3 fruit fly cellular contexts compared by ENCODE assay signal in genomic region chr3R:16941285-16941684, dm6.
TF ChIP-seq lines count a peak whose summit lies in the region.

No protein-coding gene starts in this region.

- TF ChIP-seq CTCF in whole organism, embryonic (GFP tag; optimal IDR thresholded peaks at IDR 0.05; lab: Kevin White, UChicago): no peak

TF ChIP-seq in whole organism, embryonic, 481 proteins besides CTCF, POLR2A, EP300 and RAD21 (continues in another document):
- TF ChIP-seq CG18262 (tag; optimal IDR thresholded peaks at IDR 0.05; lab: Kevin White, UChicago) (peak; percentile 44), eyg (GFP tag; optimal IDR thresholded peaks at IDR 0.05; lab: Kevin White, UChicago) (no peak), CG10959 (GFP tag; IDR thresholded peaks at IDR 0.05; lab: Robert Waterston, UW) (peak; percentile 35; the same call in 1 of the 2 replicates), CG2199 (GFP tag; IDR thresholded peaks at IDR 0.05; lab: Robert Waterston, UW) (no peak), CG4707 (GFP tag; optimal IDR thresholded peaks at IDR 0.05; lab: Kevin White, UChicago) (peak; percentile 6), Atf-2 (GFP tag; optimal IDR thresholded peaks at IDR 0.05; lab: Kevin White, UChicago) (no peak), lov (optimal IDR thresholded peaks at IDR 0.05; lab: Kevin White, UChicago) (no peak), lov (GFP tag; IDR thresholded peaks at IDR 0.05; lab: Robert Waterston, UW) (no peak), CG1603 (tag; optimal IDR thresholded peaks at IDR 0.05; lab: Kevin White, UChicago) (peak; percentile 32), CG4404 (GFP tag; IDR thresholded peaks at IDR 0.05; lab: Robert Waterston, UW) (peak; percentile 38; the same call in 1 of the 2 replicates), CG10979 (tag; optimal IDR thresholded peaks at IDR 0.05; lab: Kevin White, UChicago) (peak; percentile 41), crol (GFP tag; IDR thresholded peaks at IDR 0.05; lab: Robert Waterston, UW) (0 out of 2 replicates have a peak, but pooled peaks have one; percentile 11), D19A (tag; optimal IDR thresholded peaks at IDR 0.05; lab: Kevin White, UChicago) (no peak), fd96Cb (tag; optimal IDR thresholded peaks at IDR 0.05; lab: Kevin White, UChicago) (peak; percentile 19), Abd-B (GFP tag; optimal IDR thresholded peaks at IDR 0.05; lab: Kevin White, UChicago) (peak; percentile 39), Dfd (GFP tag; optimal IDR thresholded peaks at IDR 0.05; lab: Kevin White, UChicago) (no peak), dmrt11E (tag; optimal IDR thresholded peaks at IDR 0.05; lab: Kevin White, UChicago) (peak; percentile 59), CG9727 (GFP tag; optimal IDR thresholded peaks at IDR 0.05; lab: Kevin White, UChicago) (peak; percentile 5), CG3065 (GFP tag; optimal IDR thresholded peaks at IDR 0.05; lab: Kevin White, UChicago) (no peak), CG4730 (GFP tag; IDR thresholded peaks at IDR 0.05; lab: Robert Waterston, UW) (0 out of 2 replicates have a peak, but pooled peaks have one; percentile 10), ara (GFP tag; IDR thresholded peaks at IDR 0.05; lab: Robert Waterston, UW) (peak; percentile 45; the same call in 1 of the 2 replicates), nmo (GFP tag; optimal IDR thresholded peaks at IDR 0.05; lab: Kevin White, UChicago) (peak; percentile 23), CG17829 (tag; optimal IDR thresholded peaks at IDR 0.05; lab: Kevin White, UChicago) (peak; percentile 38), CG6689 (GFP tag; IDR thresholded peaks at IDR 0.05; lab: Robert Waterston, UW) (0 out of 2 replicates have a peak, but pooled peaks have one; percentile 11), phol (tag; optimal IDR thresholded peaks at IDR 0.05; lab: Kevin White, UChicago) (peak; percentile 15), CG15696 (tag; optimal IDR thresholded peaks at IDR 0.05; lab: Kevin White, UChicago) (peak; percentile 21), CG10565 (GFP tag; optimal IDR thresholded peaks at IDR 0.05; lab: Kevin White, UChicago) (no peak), sens (GFP tag; lab: Kevin White, UChicago) (peak; percentile 75), Mrtf (GFP tag; IDR thresholded peaks at IDR 0.05; lab: Robert Waterston, UW) (no peak), scrt (GFP tag; optimal IDR thresholded peaks at IDR 0.05; lab: Kevin White, UChicago) (no peak)

TF ChIP-seq in whole organism, prepupa, 60 proteins besides CTCF, POLR2A, EP300 and RAD21:
- peak; percentile 57 for TF ChIP-seq Eip78C (GFP tag; lab: Kevin White, UChicago)
- TF ChIP-seq dsx (GFP tag; optimal IDR thresholded peaks at IDR 0.05; lab: Kevin White, UChicago; ENCODE audit: poor library complexity, severe bottlenecking): peak; percentile 2
- TF ChIP-seq Ets96B (tag; optimal IDR thresholded peaks at IDR 0.05; lab: Kevin White, UChicago): peak; percentile 19
- no peak for TF ChIP-seq CG34406 (GFP tag; optimal IDR thresholded peaks at IDR 0.05; lab: Kevin White, UChicago)
- TF ChIP-seq lz (GFP tag; optimal IDR thresholded peaks at IDR 0.05; lab: Kevin White, UChicago): peak; percentile 12
- TF ChIP-seq Sox102F (GFP tag; optimal IDR thresholded peaks at IDR 0.05; lab: Kevin White, UChicago): no peak
- no peak for TF ChIP-seq fd59A (GFP tag; optimal IDR thresholded peaks at IDR 0.05; lab: Kevin White, UChicago)
- TF ChIP-seq CG3919 (GFP tag; optimal IDR thresholded peaks at IDR 0.05; lab: Kevin White, UChicago): peak; percentile 16
- TF ChIP-seq salr (GFP tag; optimal IDR thresholded peaks at IDR 0.05; lab: Kevin White, UChicago): no peak
- no peak for TF ChIP-seq Hr39 (GFP tag; optimal IDR thresholded peaks at IDR 0.05; lab: Kevin White, UChicago)
- peak; percentile 53 for TF ChIP-seq svp (GFP tag; lab: Kevin White, UChicago)
- peak; percentile 4 for TF ChIP-seq topi (GFP tag; optimal IDR thresholded peaks at IDR 0.05; lab: Kevin White, UChicago)
- TF ChIP-seq Smox (GFP tag; optimal IDR thresholded peaks at IDR 0.05; lab: Kevin White, UChicago): no peak
- peak; percentile 63; the same call in 2 of the 3 replicates for TF ChIP-seq CG6163 (GFP tag; IDR thresholded peaks at IDR 0.05; lab: Robert Waterston, UW)

TF ChIP-seq in whole organism, pupa, 21 proteins besides CTCF, POLR2A, EP300 and RAD21:
- TF ChIP-seq CG14655 (GFP tag; optimal IDR thresholded peaks at IDR 0.05; lab: Kevin White, UChicago) (peak; percentile 35), CG9948 (tag; optimal IDR thresholded peaks at IDR 0.05; lab: Kevin White, UChicago) (no peak), CG8159 (tag; optimal IDR thresholded peaks at IDR 0.05; lab: Kevin White, UChicago) (peak; percentile 27), Ets98B (GFP tag; IDR thresholded peaks at IDR 0.05; lab: Robert Waterston, UW) (no peak), rn (GFP tag; IDR thresholded peaks at IDR 0.05; lab: Robert Waterston, UW) (no peak)
